Fruit fly (Drosophila melanogaster): ENCODE data around the gene CG16713.

CG16713 gene

dm6 chr2L:3703260-3703659, 8.0 kb upstream of the CG16713 start, which contains the start of gene CG2816 (continued):
- TF ChIP-seq CG4360 (GFP tag; IDR thresholded peaks at IDR 0.05) (no peak), CG3407 (GFP tag; optimal IDR thresholded peaks at IDR 0.05) (no peak), tll (GFP tag; optimal IDR thresholded peaks at IDR 0.05) (no peak), exex (tag; optimal IDR thresholded peaks at IDR 0.05) (no peak), HLH4C (GFP tag; IDR thresholded peaks at IDR 0.05; ENCODE audit: partially characterized antibody) (no peak), gro (GFP tag; optimal IDR thresholded peaks at IDR 0.05) (peak; percentile 96), Mrtf (GFP tag; IDR thresholded peaks at IDR 0.05) (peak; percentile 78; the same call in 2 of the 3 replicates), CG15696 (tag; optimal IDR thresholded peaks at IDR 0.05) (no peak), Atf3 (GFP tag; optimal IDR thresholded peaks at IDR 0.05) (peak; percentile 26), sug (tag; optimal IDR thresholded peaks at IDR 0.05) (peak; percentile 59), CG16863 (GFP tag; optimal IDR thresholded peaks at IDR 0.05) (peak; percentile 50), cg (GFP tag; optimal IDR thresholded peaks at IDR 0.05) (no peak), Lhr (GFP tag; optimal IDR thresholded peaks at IDR 0.05) (no peak), Dek (tag; optimal IDR thresholded peaks at IDR 0.05) (peak; percentile 76), Hey (tag; optimal IDR thresholded peaks at IDR 0.05) (peak; percentile 14), CG14667 (GFP tag; IDR thresholded peaks at IDR 0.05) (0 out of 2 replicates have a peak, but pooled peaks have one; percentile 20), vfl (GFP tag; optimal IDR thresholded peaks at IDR 0.05) (peak; percentile 89), CG8290 (GFP tag; optimal IDR thresholded peaks at IDR 0.05) (no peak), CG8290 (tag; optimal IDR thresholded peaks at IDR 0.05) (peak in 1 of 2 experiments; percentile 83), dan (GFP tag; IDR thresholded peaks at IDR 0.05) (no peak), odd (GFP tag; optimal IDR thresholded peaks at IDR 0.05) (no peak), CG4282 (GFP tag; optimal IDR thresholded peaks at IDR 0.05) (peak; percentile 75), CG8478 (optimal IDR thresholded peaks at IDR 0.05) (no peak), ab (GFP tag; optimal IDR thresholded peaks at IDR 0.05) (peak; percentile 47), ewg (GFP tag; optimal IDR thresholded peaks at IDR 0.05) (no peak), CG2678 (tag; optimal IDR thresholded peaks at IDR 0.05) (peak; percentile 66), CG15269 (tag; optimal IDR thresholded peaks at IDR 0.05) (peak; percentile 79), Med (GFP tag) (peak; percentile 91), Gug (GFP tag; IDR thresholded peaks at IDR 0.05) (peak; percentile 54; the same call in 2 of the 4 replicates), Scr (GFP tag; IDR thresholded peaks at IDR 0.05; ENCODE audit: partially characterized antibody) (no peak), Oaz (GFP tag; IDR thresholded peaks at IDR 0.05) (peak; percentile 54; the same call in 1 of the 2 replicates), zfh2 (GFP tag; optimal IDR thresholded peaks at IDR 0.05) (peak; percentile 93), ash1 (GFP tag; optimal IDR thresholded peaks at IDR 0.05) (no peak), CG42726 (GFP tag; IDR thresholded peaks at IDR 0.05; ENCODE audit: partially characterized antibody) (no peak), CG10274 (GFP tag; optimal IDR thresholded peaks at IDR 0.05) (peak; percentile 88), CG32772 (GFP tag; IDR thresholded peaks at IDR 0.05) (peak; percentile 45; the same call in 1 of the 2 replicates), CG34376 (GFP tag; optimal IDR thresholded peaks at IDR 0.05) (peak; percentile 13), Dad (GFP tag; optimal IDR thresholded peaks at IDR 0.05) (peak; percentile 2), CG16813 (GFP tag; IDR thresholded peaks at IDR 0.05; ENCODE audit: partially characterized antibody) (no peak), Doc3 (GFP tag; IDR thresholded peaks at IDR 0.05; ENCODE audit: partially characterized antibody) (no peak), CG33213 (GFP tag; optimal IDR thresholded peaks at IDR 0.05) (no peak), NfI (GFP tag; optimal IDR thresholded peaks at IDR 0.05) (peak; percentile 78), lov (optimal IDR thresholded peaks at IDR 0.05) (no peak), lov (GFP tag; IDR thresholded peaks at IDR 0.05) (no peak; the same call in 2 of the 3 replicates), CG17912 (GFP tag; optimal IDR thresholded peaks at IDR 0.05) (no peak), Elba2 (GFP tag; optimal IDR thresholded peaks at IDR 0.05) (no peak), ftz-f1 (GFP tag; optimal IDR thresholded peaks at IDR 0.05) (peak; percentile 35), CG10543 (GFP tag; optimal IDR thresholded peaks at IDR 0.05) (peak; percentile 69), Max (GFP tag; optimal IDR thresholded peaks at IDR 0.05) (no peak), NC2α (GFP tag; optimal IDR thresholded peaks at IDR 0.05) (no peak), CG6272 (GFP tag; IDR thresholded peaks at IDR 0.05) (no peak)
